Worm (Caenorhabditis elegans) whole organism, late embryonic: ENCODE data around the gene ugt-6.

Source experiments
- C08G9.2 ChIP-seq: sonication (generic microtip); optimal IDR thresholded peaks from 2 replicates; lab custom pipeline; 2016; ENCODE audit warnings: mild to moderate bottlenecking, missing genetic modification characterization, moderate library complexity, missing compliant biosample characterization
- C38D4.7 ChIP-seq: fragments of 200-800 bp; sonication (Bioruptor generic); optimal IDR thresholded peaks from 2 replicates; lab custom pipeline; 2018; ENCODE audit warnings: mild to moderate bottlenecking, missing genetic modification characterization, moderate library complexity, missing compliant biosample characterization
- F13H6.1 ChIP-seq: sonication (generic microtip); optimal IDR thresholded peaks from 2 replicates; lab custom pipeline; 2016; ENCODE audit warnings: missing genetic modification characterization, missing compliant biosample characterization
- K09A11.1 ChIP-seq: sonication (generic microtip); optimal IDR thresholded peaks from 2 replicates; lab custom pipeline; 2017; ENCODE audit warnings: antibody characterized with exemption, mild to moderate bottlenecking, missing genetic modification characterization, missing compliant biosample characterization; ENCODE audit not compliant: insufficient read depth
- T23F11.4 ChIP-seq: fragments of 200-800 bp; sonication (Bioruptor generic); optimal IDR thresholded peaks from 2 replicates; lab custom pipeline; 2018; ENCODE audit warnings: mild to moderate bottlenecking, missing genetic modification characterization, missing compliant biosample characterization
- Y22D7AL.16 ChIP-seq: sonication (generic microtip); optimal IDR thresholded peaks from 2 replicates; lab custom pipeline; 2016; ENCODE audit warnings: missing genetic modification characterization, missing compliant biosample characterization
- ama-1 ChIP-seq: fragments of 150-350 bp; optimal IDR thresholded peaks from 2 replicates; lab custom pipeline; 2014
- ceh-14 ChIP-seq: sonication (generic microtip); optimal IDR thresholded peaks from 2 replicates; lab custom pipeline; 2016; ENCODE audit warnings: missing genotype, missing genetic modification characterization, missing compliant biosample characterization
- ceh-19 ChIP-seq: fragments of 200-800 bp; sonication (Bioruptor generic); optimal IDR thresholded peaks from 2 replicates; lab custom pipeline; 2018; ENCODE audit warnings: mild to moderate bottlenecking, missing genetic modification characterization, missing compliant biosample characterization
- ceh-2 ChIP-seq: sonication (generic microtip); optimal IDR thresholded peaks from 2 replicates; lab custom pipeline; 2016; ENCODE audit warnings: missing genotype, missing genetic modification characterization, missing compliant biosample characterization
- ceh-24 ChIP-seq: sonication (generic microtip); optimal IDR thresholded peaks from 2 replicates; lab custom pipeline; 2016; ENCODE audit warnings: mild to moderate bottlenecking, missing genetic modification characterization, missing compliant biosample characterization
- ceh-31 ChIP-seq: sonication (generic microtip); optimal IDR thresholded peaks from 2 replicates; lab custom pipeline; 2016; ENCODE audit warnings: missing genetic modification characterization, missing compliant biosample characterization
- ceh-34 ChIP-seq: sonication (generic microtip); optimal IDR thresholded peaks from 2 replicates; lab custom pipeline; 2016; ENCODE audit warnings: mild to moderate bottlenecking, missing genetic modification characterization, missing compliant biosample characterization
- ceh-9 ChIP-seq: sonication (generic microtip); optimal IDR thresholded peaks from 2 replicates; lab custom pipeline; 2016; ENCODE audit warnings: mild to moderate bottlenecking, missing genetic modification characterization, inconsistent platforms, missing compliant biosample characterization
- che-1 ChIP-seq: sonication (generic microtip); optimal IDR thresholded peaks from 2 replicates; lab custom pipeline; 2016; ENCODE audit warnings: mild to moderate bottlenecking, missing genetic modification characterization, missing compliant biosample characterization
- dve-1 ChIP-seq: sonication (generic microtip); optimal IDR thresholded peaks from 2 replicates; lab custom pipeline; 2017; ENCODE audit warnings: antibody characterized with exemption, mild to moderate bottlenecking, missing genetic modification characterization, missing compliant biosample characterization
- fkh-10 ChIP-seq: fragments of 150-350 bp; optimal IDR thresholded peaks from 2 replicates; lab custom pipeline; 2014; ENCODE audit warnings: missing biosample characterization, missing genetic modification reagents, missing genetic modification characterization
- gmeb-2 ChIP-seq: sonication (generic microtip); optimal IDR thresholded peaks from 2 replicates; lab custom pipeline; 2016; ENCODE audit warnings: missing genetic modification characterization, inconsistent platforms, missing compliant biosample characterization
- hlh-30 ChIP-seq: sonication (generic microtip); optimal IDR thresholded peaks from 2 replicates; lab custom pipeline; 2017; ENCODE audit warnings: antibody characterized with exemption, missing genetic modification characterization, missing compliant biosample characterization; ENCODE audit not compliant: insufficient read depth
- hlh-6 ChIP-seq: sonication (generic microtip); optimal IDR thresholded peaks from 2 replicates; lab custom pipeline; 2016; ENCODE audit warnings: missing genotype, missing genetic modification characterization, missing compliant biosample characterization
- lin-11 ChIP-seq: fragments of 200-800 bp; sonication (Bioruptor generic); optimal IDR thresholded peaks from 2 replicates; lab custom pipeline; 2018; ENCODE audit warnings: mild to moderate bottlenecking, missing genetic modification characterization, missing compliant biosample characterization
- mec-3 ChIP-seq: sonication (generic microtip); optimal IDR thresholded peaks from 2 replicates; lab custom pipeline; 2016; ENCODE audit warnings: borderline replicate concordance, missing genetic modification characterization, missing compliant biosample characterization
- nhr-11 ChIP-seq: fragments of 150-350 bp; optimal IDR thresholded peaks from 2 replicates; lab custom pipeline; 2014; ENCODE audit warnings: missing biosample characterization, missing genetic modification characterization
- nhr-232 ChIP-seq: sonication (generic microtip); optimal IDR thresholded peaks from 2 replicates; lab custom pipeline; 2016; ENCODE audit warnings: missing genetic modification characterization, missing compliant biosample characterization
- pat-9 ChIP-seq: fragments of 200-800 bp; sonication (Bioruptor generic); optimal IDR thresholded peaks from 2 replicates; lab custom pipeline; 2018; ENCODE audit warnings: mild to moderate bottlenecking, missing genetic modification characterization, moderate library complexity, missing compliant biosample characterization
- pqm-1 ChIP-seq: sonication (generic microtip); optimal IDR thresholded peaks from 2 replicates; lab custom pipeline; 2016; ENCODE audit warnings: missing genetic modification characterization, missing compliant biosample characterization
- ref-2 ChIP-seq: sonication (generic microtip); optimal IDR thresholded peaks from 2 replicates; lab custom pipeline; 2016; ENCODE audit warnings: missing genetic modification characterization, missing compliant biosample characterization
- rnt-1 ChIP-seq: sonication (generic microtip); optimal IDR thresholded peaks from 2 replicates; lab custom pipeline; 2016; ENCODE audit warnings: missing genetic modification characterization, missing compliant biosample characterization
- sdc-2 ChIP-seq: sonication (generic microtip); optimal IDR thresholded peaks from 2 replicates; lab custom pipeline; 2016; ENCODE audit warnings: missing genotype, missing genetic modification characterization, missing compliant biosample characterization
- sox-2 ChIP-seq: fragments of 200-800 bp; sonication (Bioruptor generic); IDR thresholded peaks from 2 replicates; pipeline ENCODE4 v1.3.6; 2022; ENCODE audit warnings: missing genetic modification reagents, missing genetic modification characterization, missing compliant biosample characterization
- sox-4 ChIP-seq: sonication (generic microtip); optimal IDR thresholded peaks from 2 replicates; lab custom pipeline; 2017; ENCODE audit warnings: mild to moderate bottlenecking, missing genetic modification characterization, inconsistent platforms, missing compliant biosample characterization
- tbx-2 ChIP-seq: sonication (generic microtip); optimal IDR thresholded peaks from 2 replicates; lab custom pipeline; 2016; ENCODE audit warnings: missing genetic modification characterization, missing compliant biosample characterization
- tbx-7 ChIP-seq: sonication (generic microtip); optimal IDR thresholded peaks from 2 replicates; lab custom pipeline; 2016; ENCODE audit warnings: missing genotype, missing genetic modification characterization, missing compliant biosample characterization
- unc-3 ChIP-seq, 2 experiments: fragments of 200-800 bp in 1 of 2; sonication (Bioruptor generic) in 1 of 2; sonication (generic microtip) in 1 of 2; conservative IDR thresholded peaks in 1 of 2; optimal IDR thresholded peaks in 1 of 2; 2 replicates each; pipeline versions ENCODE4 v1.3.6 to Lab custom; 2016 to 2022; ENCODE audit warnings: missing compliant biosample characterization in 2 of 2, missing genetic modification characterization in 2 of 2, missing genetic modification reagents in 1 of 2
- unc-42 ChIP-seq: sonication (generic microtip); optimal IDR thresholded peaks from 2 replicates; lab custom pipeline; 2016; ENCODE audit warnings: missing genotype, missing genetic modification characterization, missing compliant biosample characterization
- unc-86 ChIP-seq: sonication (generic microtip); optimal IDR thresholded peaks from 2 replicates; lab custom pipeline; 2016; ENCODE audit warnings: missing genetic modification characterization, missing compliant biosample characterization
- zip-5 ChIP-seq: sonication (generic microtip); optimal IDR thresholded peaks from 2 replicates; lab custom pipeline; 2016; ENCODE audit warnings: missing genetic modification characterization, missing compliant biosample characterization

ugt-6 gene

DNA sequence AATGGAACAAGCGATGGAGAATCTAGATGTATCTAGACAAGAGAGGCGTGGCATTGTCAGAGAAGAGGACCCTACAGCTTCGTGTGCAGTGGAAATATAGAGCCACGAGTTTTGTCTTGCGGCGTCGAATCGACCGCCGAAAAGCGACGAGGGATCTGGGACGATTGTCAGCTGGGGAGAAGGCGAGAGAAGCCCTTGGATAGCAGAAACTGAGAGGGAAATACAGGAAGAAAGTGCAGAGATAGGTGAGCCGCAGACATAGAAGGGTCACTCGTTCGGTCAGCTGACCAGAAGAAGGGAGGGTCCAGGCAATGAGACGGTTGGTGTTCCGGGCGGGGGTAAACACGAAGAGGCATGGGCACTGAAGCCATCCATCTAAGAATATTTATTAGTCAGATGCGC lies 16.5 kb upstream of the ugt-6 start (continued):
- TF ChIP-seq che-1 (tag; lab: Kevin White, UChicago) (no peak), ref-2 (tag; lab: Kevin White, UChicago) (peak; percentile 40), nhr-232 (tag; lab: Kevin White, UChicago) (no peak), sdc-2 (tag; lab: Kevin White, UChicago) (peak; percentile 28), nhr-11 (tag; lab: Kevin White, UChicago) (no peak), hlh-6 (tag; lab: Kevin White, UChicago) (peak; percentile 58), ceh-2 (tag; lab: Kevin White, UChicago) (peak; percentile 30), pqm-1 (tag; lab: Kevin White, UChicago) (no peak), sox-2 (no peak), rnt-1 (tag; lab: Kevin White, UChicago) (peak; percentile 57), K09A11.1 (tag; lab: Kevin White, UChicago) (no peak), F13H6.1 (tag; lab: Kevin White, UChicago) (peak; percentile 63), sox-4 (tag; lab: Kevin White, UChicago) (peak; percentile 8), ceh-31 (tag; lab: Kevin White, UChicago) (peak; percentile 76), hlh-30 (tag; lab: Kevin White, UChicago) (peak; percentile 96), zip-5 (tag; lab: Kevin White, UChicago) (no peak), lin-11 (tag; lab: Kevin White, UChicago) (no peak), C38D4.7 (no peak), unc-3 (GFP tag; conservative IDR thresholded peaks at IDR 0.05; lab: Robert Waterston, UW) (no peak), unc-3 (tag; optimal IDR thresholded peaks at IDR 0.05; lab: Kevin White, UChicago) (no peak), gmeb-2 (tag; lab: Kevin White, UChicago) (no peak), ceh-14 (peak; percentile 42), tbx-2 (tag; lab: Kevin White, UChicago) (peak; percentile 62)

DNA sequence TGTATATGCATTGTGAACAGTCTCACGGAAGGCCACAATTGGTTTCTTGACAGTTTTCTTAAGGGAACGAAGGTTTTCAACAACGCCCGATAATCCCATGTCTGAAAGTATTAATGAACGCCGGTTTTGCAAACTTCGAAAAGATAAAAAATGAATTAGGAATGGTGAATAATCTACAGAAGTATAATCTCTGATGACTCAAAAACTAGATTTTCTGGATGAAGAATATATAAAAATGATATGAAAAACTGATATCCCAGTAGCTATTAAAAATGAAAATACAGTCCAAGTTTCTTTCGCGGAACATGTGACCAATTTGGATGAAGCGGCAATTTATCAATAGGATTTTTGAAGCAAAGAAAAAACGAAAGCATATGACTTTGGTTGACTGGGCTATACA lies 16.0 kb upstream of the ugt-6 start, which contains the start of gene ZC443.3:
TSS of gene ZC443.3 (minus strand) at position 101 of the 400 bp plus-strand sequence.
- TF ChIP-seq ceh-34 (no peak), dve-1 (no peak), T23F11.4 (GFP tag; lab: Kevin White, UChicago) (no peak), tbx-7 (tag; lab: Kevin White, UChicago) (no peak), unc-3 (GFP tag; conservative IDR thresholded peaks at IDR 0.05; lab: Robert Waterston, UW) (no peak), unc-3 (tag; optimal IDR thresholded peaks at IDR 0.05; lab: Kevin White, UChicago) (no peak), zip-5 (tag; lab: Kevin White, UChicago) (no peak), rnt-1 (tag; lab: Kevin White, UChicago) (no peak), unc-42 (tag; lab: Kevin White, UChicago) (no peak), unc-86 (no peak), C08G9.2 (tag; lab: Kevin White, UChicago) (no peak), sdc-2 (tag; lab: Kevin White, UChicago) (no peak), che-1 (tag; lab: Kevin White, UChicago) (no peak), fkh-10 (no peak), pqm-1 (tag; lab: Kevin White, UChicago) (no peak), ceh-19 (no peak), ceh-24 (tag; lab: Kevin White, UChicago) (no peak), ceh-9 (tag; lab: Kevin White, UChicago) (no peak), K09A11.1 (tag; lab: Kevin White, UChicago) (no peak)

DNA sequence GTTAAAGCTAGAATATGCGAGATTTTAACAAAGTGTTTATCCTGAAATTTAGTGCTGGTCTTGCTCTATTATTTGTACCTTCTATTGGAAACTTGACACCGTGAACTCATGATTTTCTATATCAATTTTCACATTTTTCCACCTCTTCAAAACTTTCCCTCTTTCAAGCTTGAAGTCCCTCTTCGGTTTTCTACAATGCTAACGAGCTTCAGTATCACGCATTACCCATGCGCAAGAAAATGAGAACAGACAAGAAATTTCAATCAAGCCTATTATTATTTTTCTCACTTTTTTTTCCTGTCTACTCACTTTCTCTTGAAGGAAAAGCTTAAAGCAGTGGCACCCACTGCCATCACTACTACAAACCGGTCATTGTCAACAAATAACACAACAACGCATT lies 13.8 kb upstream of the ugt-6 start:
- TF ChIP-seq pat-9 (no peak), Y22D7AL.16 (tag; lab: Kevin White, UChicago) (no peak), mec-3 (tag; lab: Kevin White, UChicago) (no peak), sox-4 (tag; lab: Kevin White, UChicago) (no peak), ama-1 (lab: Kevin White, UChicago) (peak; percentile 62), ceh-34 (peak; percentile 31), C08G9.2 (tag; lab: Kevin White, UChicago) (no peak)
